Worm (Caenorhabditis elegans): ENCODE data around the gene T25D1.2.
"Not testable (repeated sequence)": the region's sequence is repeated elsewhere in the genome, so short reads cannot be mapped to it uniquely, and the experiment has no call there.

DNA sequence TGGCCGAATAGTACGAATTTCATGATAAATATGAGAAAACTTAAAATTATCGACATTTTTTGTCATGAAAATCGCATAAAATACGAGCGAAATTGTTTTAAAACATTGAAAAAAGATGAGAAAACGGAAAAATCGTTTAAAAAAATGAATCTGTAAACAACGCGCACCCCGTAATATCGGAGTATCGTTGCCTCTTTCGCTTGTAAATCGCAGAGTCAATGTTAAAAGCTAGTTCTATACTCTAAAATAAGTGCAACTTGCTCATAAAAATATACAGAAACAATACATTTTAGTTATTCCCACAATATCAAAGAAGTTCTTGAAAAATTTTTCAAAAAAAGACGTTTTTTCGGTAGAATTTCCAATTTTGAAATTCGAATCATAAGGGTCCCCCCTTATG is 5.8 kb upstream of the T25D1.2 start:
- TF ChIP-seq lin-54 (GFP tag; optimal IDR thresholded peaks at IDR 0.05); aptf-2 (GFP tag; conservative IDR thresholded peaks at IDR 0.05); lin-35 (GFP tag; optimal IDR thresholded peaks at IDR 0.05); unc-62 (GFP tag; optimal IDR thresholded peaks at IDR 0.05); sptf-2 (GFP tag; optimal IDR thresholded peaks at IDR 0.05); snpc-4 (GFP tag; optimal IDR thresholded peaks at IDR 0.05); snpc-4 (tag; optimal IDR thresholded peaks at IDR 0.05); lsy-27 (tag; optimal IDR thresholded peaks at IDR 0.05; ENCODE audit: borderline replicate concordance, insufficient read depth); athp-1 (tag; optimal IDR thresholded peaks at IDR 0.05); nfya-2 (GFP tag; IDR thresholded peaks at IDR 0.05); mxl-1 (tag; optimal IDR thresholded peaks at IDR 0.05): not testable (repeated sequence)

All from whole organism, young adult.